Fruit fly (Drosophila melanogaster): ENCODE data around the gene CG9356.

Gene CG9356

DNA sequence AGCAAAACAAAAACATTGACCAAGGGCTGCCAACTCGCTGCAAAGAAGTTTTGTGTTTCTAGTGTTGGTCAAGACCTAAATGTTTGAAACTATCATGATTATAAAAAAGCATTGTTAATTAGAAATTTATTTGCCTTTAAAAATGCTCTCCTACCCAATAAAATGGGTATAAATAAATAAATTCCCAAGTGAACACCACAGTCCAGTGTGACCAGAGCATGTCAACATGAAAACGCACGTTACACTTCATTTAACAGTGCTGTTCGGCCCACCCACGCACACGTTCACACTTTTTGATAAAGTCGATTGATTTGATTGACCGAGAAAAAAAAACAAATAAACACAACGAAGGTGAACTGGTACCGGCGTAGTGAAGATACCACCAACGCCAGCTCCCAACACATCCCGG, at the start of gene CG9356, which contains the start of the genes BBIP1 and CG8135 (continued):
- TF ChIP-seq pb (GFP tag; optimal IDR thresholded peaks at IDR 0.05) (peak; percentile 23), Ets65A (GFP tag) (peak; percentile 97), rib (GFP tag; IDR thresholded peaks at IDR 0.05) (no peak), pfk (GFP tag; optimal IDR thresholded peaks at IDR 0.05) (no peak), CG13775 (GFP tag; optimal IDR thresholded peaks at IDR 0.05) (peak; percentile 72), Stat92E (GFP tag; optimal IDR thresholded peaks at IDR 0.05) (peak in 1 of 3 experiments; percentile 30), zfh1 (GFP tag; IDR thresholded peaks at IDR 0.05) (peak; percentile 68; the same call in 2 of the 3 replicates), CoRest (tag; optimal IDR thresholded peaks at IDR 0.05) (peak; percentile 72), dysf (GFP tag; IDR thresholded peaks at IDR 0.05) (peak; percentile 59; the same call in 1 of the 3 replicates), trh (GFP tag; optimal IDR thresholded peaks at IDR 0.05) (no peak), CG2116 (GFP tag; optimal IDR thresholded peaks at IDR 0.05) (peak; percentile 73), CG3281 (GFP tag; optimal IDR thresholded peaks at IDR 0.05) (peak; percentile 63), gfzf (GFP tag; optimal IDR thresholded peaks at IDR 0.05) (peak; percentile 98), crol (GFP tag; IDR thresholded peaks at IDR 0.05) (no peak), lbe (GFP tag; optimal IDR thresholded peaks at IDR 0.05) (peak; percentile 82), B-H2 (GFP tag; optimal IDR thresholded peaks at IDR 0.05) (peak; percentile 74), CG17328 (GFP tag; IDR thresholded peaks at IDR 0.05) (peak; percentile 64), Deaf1 (tag; optimal IDR thresholded peaks at IDR 0.05) (no peak), ewg (GFP tag; optimal IDR thresholded peaks at IDR 0.05) (peak; percentile 28), dpn (GFP tag; optimal IDR thresholded peaks at IDR 0.05) (peak; percentile 78 to 89), tin (GFP tag; optimal IDR thresholded peaks at IDR 0.05) (peak; percentile 79), NC2β (GFP tag; optimal IDR thresholded peaks at IDR 0.05) (peak; percentile 88), CG11695 (GFP tag; IDR thresholded peaks at IDR 0.05) (peak; percentile 55; the same call in 1 of the 3 replicates), CG33213 (GFP tag; optimal IDR thresholded peaks at IDR 0.05) (peak; percentile 94), zen2 (GFP tag; IDR thresholded peaks at IDR 0.05; ENCODE audit: partially characterized antibody) (no peak), E2f1 (GFP tag; IDR thresholded peaks at IDR 0.05) (peak; percentile 66), CG4820 (GFP tag; optimal IDR thresholded peaks at IDR 0.05) (peak; percentile 65), CG7928 (GFP tag; optimal IDR thresholded peaks at IDR 0.05) (peak; percentile 48), inv (GFP tag; IDR thresholded peaks at IDR 0.05; ENCODE audit: partially characterized antibody) (no peak), Side (GFP tag; optimal IDR thresholded peaks at IDR 0.05) (peak; percentile 80), PHDP (tag; optimal IDR thresholded peaks at IDR 0.05) (peak; percentile 73), unc-4 (GFP tag; IDR thresholded peaks at IDR 0.05; ENCODE audit: partially characterized antibody) (peak; percentile 57; the same call in 1 of the 2 replicates), CG32772 (GFP tag; IDR thresholded peaks at IDR 0.05) (peak; percentile 69), NfI (GFP tag; optimal IDR thresholded peaks at IDR 0.05) (peak; percentile 72), CG1024 (GFP tag; IDR thresholded peaks at IDR 0.05) (peak; percentile 62; the same call in 1 of the 2 replicates), Fer3 (tag; optimal IDR thresholded peaks at IDR 0.05) (peak; percentile 64), ATbp (GFP tag; optimal IDR thresholded peaks at IDR 0.05) (no peak), CG1832 (GFP tag; optimal IDR thresholded peaks at IDR 0.05) (no peak), en (GFP tag; optimal IDR thresholded peaks at IDR 0.05) (peak; percentile 73), CG8765 (GFP tag; IDR thresholded peaks at IDR 0.05) (peak; percentile 40; the same call in 1 of the 2 replicates), CG10147 (GFP tag; optimal IDR thresholded peaks at IDR 0.05) (no peak), Nf-YB (GFP tag; optimal IDR thresholded peaks at IDR 0.05) (peak; percentile 61), CG9876 (GFP tag; optimal IDR thresholded peaks at IDR 0.05) (peak; percentile 61), CG4404 (GFP tag; IDR thresholded peaks at IDR 0.05) (peak; percentile 37; the same call in 1 of the 2 replicates), Sin3A (optimal IDR thresholded peaks at IDR 0.05) (peak; percentile 92), CG8388 (GFP tag; optimal IDR thresholded peaks at IDR 0.05) (no peak), CG17829 (tag; optimal IDR thresholded peaks at IDR 0.05) (peak; percentile 78), da (GFP tag; optimal IDR thresholded peaks at IDR 0.05) (peak; percentile 60), CG17186 (GFP tag; optimal IDR thresholded peaks at IDR 0.05) (peak; percentile 82), emc (GFP tag; optimal IDR thresholded peaks at IDR 0.05) (peak; percentile 56), CG14441 (GFP tag; IDR thresholded peaks at IDR 0.05) (peak; percentile 45; the same call in 1 of the 2 replicates)

Data from whole organism, embryonic.